Fruit fly (Drosophila melanogaster) whole organism, embryonic: ENCODE measurements around the gene CG32161.

Source experiments
- Ada2b ChIP-seq: fragments of 200-800 bp; sonication (Bioruptor generic); IDR thresholded peaks from 2 replicates; pipeline ENCODE4 v1.3.6; 2022; ENCODE audit warnings: missing biosample characterization, missing genetic modification characterization
- Atf6 ChIP-seq: fragments of 200-800 bp; sonication (Bioruptor generic); IDR thresholded peaks from 2 replicates; pipeline ENCODE4 v1.3.6; 2022; ENCODE audit warnings: missing biosample characterization, missing genetic modification characterization
- CG10543 ChIP-seq: fragments of 200-800 bp; sonication (Bioruptor generic); optimal IDR thresholded peaks from 3 replicates; lab custom pipeline; 2017; ENCODE audit warnings: missing biosample characterization, mild to moderate bottlenecking, missing genetic modification characterization, moderate library complexity
- CG11696 ChIP-seq: fragments of 200-800 bp; sonication (Bioruptor generic); IDR thresholded peaks from 2 replicates; pipeline ENCODE4 v1.3.6; 2022; ENCODE audit warnings: missing biosample characterization, missing genetic modification characterization
- CG1233 ChIP-seq: fragments of 200-800 bp; sonication (Bioruptor generic); optimal IDR thresholded peaks from 4 replicates; lab custom pipeline; 2018; ENCODE audit warnings: missing biosample characterization, mild to moderate bottlenecking, missing genetic modification characterization
- CG1529 ChIP-seq: fragments of 200-800 bp; sonication (Bioruptor generic); optimal IDR thresholded peaks from 3 replicates; lab custom pipeline; 2018; ENCODE audit warnings: missing biosample characterization, missing genetic modification characterization
- CG18599 ChIP-seq: fragments of 200-800 bp; sonication (Bioruptor generic); optimal IDR thresholded peaks from 3 replicates; lab custom pipeline; 2017; ENCODE audit warnings: missing biosample characterization, missing genetic modification characterization, mild to moderate bottlenecking, moderate library complexity, missing genetic modification reagents
- CG18619 ChIP-seq: fragments of 200-800 bp; sonication (Bioruptor generic); optimal IDR thresholded peaks from 3 replicates; lab custom pipeline; 2017; ENCODE audit warnings: missing biosample characterization, mild to moderate bottlenecking, missing genetic modification characterization
- CG2116 ChIP-seq: fragments of 200-800 bp; sonication (Bioruptor generic); optimal IDR thresholded peaks from 3 replicates; lab custom pipeline; 2018; ENCODE audit warnings: missing biosample characterization, mild to moderate bottlenecking, missing genetic modification characterization
- CG2712 ChIP-seq: fragments of 200-800 bp; optimal IDR thresholded peaks from 3 replicates; lab custom pipeline; 2019; ENCODE audit warnings: missing biosample characterization, mild to moderate bottlenecking, missing genetic modification characterization, moderate library complexity
- CG30403 ChIP-seq: fragments of 200-800 bp; sonication (Bioruptor generic); optimal IDR thresholded peaks from 3 replicates; lab custom pipeline; 2016; ENCODE audit warnings: missing biosample characterization, missing genetic modification characterization
- CG31224 ChIP-seq: fragments of 200-800 bp; sonication (Bioruptor generic); IDR thresholded peaks from 2 replicates; pipeline ENCODE4 v1.3.6; 2022; ENCODE audit warnings: missing biosample characterization, missing genetic modification characterization
- CG31441 ChIP-seq: fragments of 200-800 bp; sonication (Bioruptor generic); IDR thresholded peaks from 2 replicates; pipeline ENCODE4 v1.3.6; 2022; ENCODE audit warnings: missing biosample characterization, missing genetic modification characterization
- CG3847 ChIP-seq: fragments of 200-800 bp; sonication (Bioruptor generic); IDR thresholded peaks from 2 replicates; pipeline ENCODE4 v1.3.6; 2022; ENCODE audit warnings: missing biosample characterization, missing genetic modification characterization
- CG5245 ChIP-seq: fragments of 200-800 bp; sonication (Bioruptor generic); optimal IDR thresholded peaks from 3 replicates; lab custom pipeline; 2016; ENCODE audit warnings: missing biosample characterization, missing genetic modification characterization
- CG6689 ChIP-seq: fragments of 200-800 bp; sonication (Bioruptor generic); IDR thresholded peaks from 2 replicates; pipeline ENCODE4 v1.3.6; 2022; ENCODE audit warnings: missing biosample characterization, missing genetic modification characterization
- CG8359 ChIP-seq: fragments of 200-800 bp; sonication (Bioruptor generic); optimal IDR thresholded peaks from 2 replicates; lab custom pipeline; 2017; ENCODE audit warnings: missing biosample characterization, mild to moderate bottlenecking, missing genetic modification characterization, borderline replicate concordance
- CG9727 ChIP-seq: fragments of 200-800 bp; sonication (Bioruptor generic); optimal IDR thresholded peaks from 3 replicates; lab custom pipeline; 2017; ENCODE audit warnings: missing biosample characterization, mild to moderate bottlenecking, missing genetic modification characterization
- Doc3 ChIP-seq: fragments of 200-800 bp; sonication (Bioruptor generic); IDR thresholded peaks from 3 replicates; pipeline ENCODE4 v1.3.6; 2022; ENCODE audit warnings: missing biosample characterization, missing genetic modification characterization; ENCODE audit not compliant: partially characterized antibody
- Ets65A ChIP-seq: fragments of 200-800 bp; sonication (Bioruptor generic); peaks from one replicate; lab custom pipeline; 2016; ENCODE audit warnings: missing biosample characterization, missing genetic modification characterization
- Fer3 ChIP-seq: fragments of 200-800 bp; sonication (Bioruptor generic); optimal IDR thresholded peaks from 2 replicates; lab custom pipeline; 2018; ENCODE audit warnings: missing biosample characterization, mild to moderate bottlenecking, missing genetic modification characterization, moderate library complexity
- HHEX ChIP-seq: fragments of 200-800 bp; sonication (Bioruptor generic); optimal IDR thresholded peaks from 3 replicates; lab custom pipeline; 2017; ENCODE audit warnings: missing biosample characterization, mild to moderate bottlenecking, missing genetic modification characterization, missing genetic modification reagents
- Hmr ChIP-seq: fragments of 200-800 bp; sonication (Bioruptor generic); optimal IDR thresholded peaks from 3 replicates; lab custom pipeline; 2017; ENCODE audit warnings: mild to moderate bottlenecking, missing biosample characterization, missing genetic modification reagents, missing genetic modification characterization
- Six4 ChIP-seq: fragments of 200-800 bp; sonication (Bioruptor generic); optimal IDR thresholded peaks from 2 replicates; lab custom pipeline; 2016; ENCODE audit warnings: missing biosample characterization, missing genetic modification characterization
- Tbp ChIP-seq: fragments of >200 bp; optimal IDR thresholded peaks from 2 replicates; lab custom pipeline; 2018; ENCODE audit warnings: missing biosample characterization, missing genetic modification characterization
- Usf ChIP-seq: fragments of 200-800 bp; sonication (Bioruptor generic); optimal IDR thresholded peaks from 2 replicates; lab custom pipeline; 2017; ENCODE audit warnings: missing genotype, missing biosample characterization, missing genetic modification characterization
- Xrp1 ChIP-seq: fragments of 200-800 bp; sonication (Bioruptor generic); IDR thresholded peaks from 2 replicates; pipeline ENCODE4 v1.3.6; 2022; ENCODE audit warnings: missing biosample characterization, missing genetic modification characterization
- YL-1 ChIP-seq: fragments of 200-800 bp; sonication (Bioruptor generic); optimal IDR thresholded peaks from 3 replicates; lab custom pipeline; 2017; ENCODE audit warnings: missing biosample characterization, mild to moderate bottlenecking, missing genetic modification characterization
- ab ChIP-seq: fragments of 200-800 bp; sonication (Bioruptor generic); optimal IDR thresholded peaks from 2 replicates; lab custom pipeline; 2016; ENCODE audit warnings: missing biosample characterization, missing genetic modification characterization
- abd-A ChIP-seq: fragments of 200-800 bp; sonication (Bioruptor generic); optimal IDR thresholded peaks from 3 replicates; lab custom pipeline; 2019; ENCODE audit warnings: missing biosample characterization, mild to moderate bottlenecking, missing genetic modification characterization, moderate library complexity
- al ChIP-seq: fragments of 200-800 bp; sonication (Bioruptor generic); IDR thresholded peaks from 2 replicates; pipeline ENCODE4 v1.3.6; 2022; ENCODE audit warnings: missing biosample characterization, missing genetic modification characterization
- ara ChIP-seq: fragments of 200-800 bp; sonication (Bioruptor generic); IDR thresholded peaks from 2 replicates; pipeline ENCODE4 v1.3.6; 2022; ENCODE audit warnings: missing biosample characterization, missing genetic modification characterization
- croc ChIP-seq: fragments of 200-800 bp; sonication (Bioruptor generic); conservative IDR thresholded peaks from 3 replicates; pipeline ENCODE4 v1.3.6; 2022; ENCODE audit warnings: missing biosample characterization, missing genetic modification characterization
- dmrt99B ChIP-seq: fragments of 200-800 bp; sonication (Bioruptor generic); optimal IDR thresholded peaks from 2 replicates; lab custom pipeline; 2018; ENCODE audit warnings: missing biosample characterization, mild to moderate bottlenecking, missing genetic modification characterization, moderate library complexity
- fd102C ChIP-seq: fragments of 200-800 bp; sonication (Bioruptor generic); optimal IDR thresholded peaks from 2 replicates; lab custom pipeline; 2018; ENCODE audit warnings: missing biosample characterization, mild to moderate bottlenecking, missing genetic modification characterization, moderate library complexity
- fd96Cb ChIP-seq: fragments of 200-800 bp; sonication (Bioruptor generic); optimal IDR thresholded peaks from 2 replicates; lab custom pipeline; 2018; ENCODE audit warnings: missing biosample characterization, mild to moderate bottlenecking, missing genetic modification characterization, moderate library complexity
- kni ChIP-seq: fragments of 200-800 bp; sonication (Bioruptor generic); optimal IDR thresholded peaks from 3 replicates; lab custom pipeline; 2017; ENCODE audit warnings: mild to moderate bottlenecking, missing biosample characterization, missing genetic modification reagents, missing genetic modification characterization
- lab ChIP-seq: fragments of 200-800 bp; sonication (Bioruptor generic); optimal IDR thresholded peaks from 3 replicates; lab custom pipeline; 2017; ENCODE audit warnings: missing biosample characterization, missing genetic modification characterization, mild to moderate bottlenecking, moderate library complexity, missing genetic modification reagents
- lmd ChIP-seq: fragments of 200-800 bp; sonication (Bioruptor generic); IDR thresholded peaks from 2 replicates; pipeline ENCODE4 v1.3.6; 2022; ENCODE audit warnings: missing biosample characterization, missing genetic modification characterization
- lola ChIP-seq, 3 experiments: fragments of >200 bp in 2 of 3; fragments of 200-800 bp in 1 of 3; sonication (Bioruptor generic) in 1 of 3; optimal IDR thresholded peaks; 2 replicates each; lab custom pipeline; 2017 to 2019; ENCODE audit warnings: missing biosample characterization in 3 of 3, missing genetic modification characterization in 3 of 3, mild to moderate bottlenecking in 1 of 3, moderate library complexity in 1 of 3
- lov ChIP-seq, 2 experiments: fragments of 200-800 bp in 1 of 2; fragments of >200 bp in 1 of 2; sonication (Bioruptor generic) in 1 of 2; IDR thresholded peaks in 1 of 2; optimal IDR thresholded peaks in 1 of 2; 2 replicates in 1 of 2; 3 replicates in 1 of 2; pipeline versions ENCODE4 v1.3.6 to Lab custom; 2017 to 2022; ENCODE audit warnings: missing biosample characterization in 1 of 2, missing genetic modification characterization in 1 of 2
- org-1 ChIP-seq: fragments of 200-800 bp; sonication (Bioruptor generic); optimal IDR thresholded peaks from 2 replicates; lab custom pipeline; 2017; ENCODE audit warnings: missing biosample characterization, missing genetic modification characterization
- pb ChIP-seq: fragments of 200-800 bp; sonication (Bioruptor generic); optimal IDR thresholded peaks from 3 replicates; lab custom pipeline; 2016; ENCODE audit warnings: missing biosample characterization, missing genetic modification characterization
- pnt ChIP-seq: fragments of 200-800 bp; sonication (Bioruptor generic); optimal IDR thresholded peaks from 3 replicates; lab custom pipeline; 2016; ENCODE audit warnings: missing biosample characterization, missing genetic modification characterization
- pum ChIP-seq: fragments of 200-800 bp; sonication (Bioruptor generic); optimal IDR thresholded peaks from 2 replicates; lab custom pipeline; 2016; ENCODE audit warnings: missing biosample characterization, missing genetic modification characterization
- sisA ChIP-seq: fragments of 200-800 bp; sonication (Bioruptor generic); IDR thresholded peaks from 2 replicates; pipeline ENCODE4 v1.3.6; 2022; ENCODE audit warnings: missing biosample characterization, missing genetic modification characterization
- slou ChIP-seq: fragments of 200-800 bp; sonication (Bioruptor generic); optimal IDR thresholded peaks from 3 replicates; lab custom pipeline; 2016; ENCODE audit warnings: missing biosample characterization, missing genetic modification characterization

CG32161 gene

DNA sequence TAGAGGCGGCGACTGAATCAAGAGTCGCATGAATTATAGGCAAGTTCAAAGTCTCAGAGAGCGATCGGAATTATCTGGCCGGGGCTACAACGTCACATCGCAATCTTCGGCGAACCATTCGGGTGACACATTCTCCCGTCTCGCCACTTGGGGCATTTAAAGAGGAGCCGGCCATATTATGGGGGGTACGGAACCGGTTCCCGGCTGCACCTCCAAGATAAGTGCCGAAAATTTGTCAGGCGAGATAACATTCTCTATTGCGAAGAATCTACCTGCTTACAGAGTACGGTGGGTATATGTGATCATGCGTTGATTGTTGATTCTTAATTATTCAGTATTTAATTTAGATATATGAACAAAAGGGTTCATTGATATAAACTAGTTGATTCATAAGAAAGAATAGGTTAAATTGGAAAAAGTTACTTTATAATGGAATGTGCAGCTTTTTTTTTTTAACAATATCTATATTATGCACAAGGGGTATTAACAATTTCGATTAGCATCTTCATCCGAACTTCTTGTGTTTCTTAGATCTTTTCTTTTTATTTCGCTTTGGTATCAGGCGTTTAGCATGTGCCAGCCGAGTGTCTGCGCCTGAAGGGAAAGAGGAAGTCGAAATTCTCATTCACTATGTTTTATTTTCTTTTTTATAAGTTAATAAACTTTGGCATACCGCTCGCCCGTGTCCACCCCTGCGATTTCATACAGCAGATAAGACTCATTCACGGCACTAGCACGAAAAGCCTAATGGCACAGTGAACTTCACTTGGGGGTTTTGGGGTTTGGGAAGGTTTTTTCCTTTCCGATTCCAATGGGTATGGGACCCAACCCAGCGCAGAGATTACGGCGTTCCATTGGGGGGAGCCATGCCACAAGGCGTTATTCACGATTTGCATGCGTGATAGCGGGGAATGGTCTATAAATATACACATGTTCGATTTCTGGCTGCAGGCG is 44.3 kb upstream of the CG32161 start (continued):
- peak; percentile 45 for TF ChIP-seq HHEX
- peak; percentile 40 for TF ChIP-seq al (GFP tag; lab: Robert Waterston, UW)
- TF ChIP-seq Atf6 (GFP tag; lab: Robert Waterston, UW): no peak; the same call in 1 of the 2 replicates
- TF ChIP-seq CG6689 (GFP tag; lab: Robert Waterston, UW): peak; percentile 71
- peak; percentile 49 for TF ChIP-seq dmrt99B (tag; lab: Kevin White, UChicago)
- peak in 1 of 3 experiments; percentile 64 for TF ChIP-seq lola (GFP tag; optimal IDR thresholded peaks at IDR 0.05; lab: Kevin White, UChicago)
- peak; percentile 45 for TF ChIP-seq pb (GFP tag; lab: Kevin White, UChicago)
- TF ChIP-seq CG11696: no peak
- peak; percentile 84 for TF ChIP-seq Xrp1 (GFP tag; lab: Robert Waterston, UW)
- TF ChIP-seq lov (optimal IDR thresholded peaks at IDR 0.05; lab: Kevin White, UChicago): no peak
- 0 out of 3 replicates have a peak, but pooled peaks have one; percentile 51 for TF ChIP-seq lov (GFP tag; IDR thresholded peaks at IDR 0.05; lab: Robert Waterston, UW)
- TF ChIP-seq Ets65A (GFP tag; lab: Kevin White, UChicago): peak; percentile 80
- peak; percentile 28; the same call in 1 of the 2 replicates for TF ChIP-seq Ada2b (GFP tag; lab: Robert Waterston, UW)
- peak; percentile 61 for TF ChIP-seq sisA (GFP tag; lab: Robert Waterston, UW)
- peak; percentile 20 for TF ChIP-seq org-1 (GFP tag; lab: Kevin White, UChicago)
- TF ChIP-seq ara (GFP tag; lab: Robert Waterston, UW): no peak
- TF ChIP-seq slou (GFP tag; lab: Kevin White, UChicago): peak; percentile 38
- TF ChIP-seq kni (GFP tag; lab: Kevin White, UChicago): peak; percentile 7
- peak; percentile 76 for TF ChIP-seq CG31441 (GFP tag; lab: Robert Waterston, UW)
- peak; percentile 64 for TF ChIP-seq fd96Cb (tag; lab: Kevin White, UChicago)
- no peak for TF ChIP-seq pnt (GFP tag; lab: Kevin White, UChicago)
- TF ChIP-seq CG30403: peak; percentile 60
- peak; percentile 22 for TF ChIP-seq Usf (GFP tag; lab: Kevin White, UChicago)
- peak; percentile 23 for TF ChIP-seq CG8359 (GFP tag; lab: Kevin White, UChicago)
- peak; percentile 50 for TF ChIP-seq Fer3 (tag; lab: Kevin White, UChicago)
- TF ChIP-seq CG2712 (tag; lab: Kevin White, UChicago): peak; percentile 73
- peak; percentile 65 for TF ChIP-seq CG18599 (GFP tag; lab: Kevin White, UChicago)
- peak; percentile 29 for TF ChIP-seq Hmr (GFP tag; lab: Kevin White, UChicago)
- no peak for TF ChIP-seq CG3847 (GFP tag; lab: Robert Waterston, UW)
- no peak for TF ChIP-seq fd102C
- peak; percentile 53 for TF ChIP-seq CG5245 (GFP tag; lab: Kevin White, UChicago)
- TF ChIP-seq CG31224: no peak
- TF ChIP-seq CG18619 (GFP tag; lab: Kevin White, UChicago): peak; percentile 28
- TF ChIP-seq YL-1 (GFP tag; lab: Kevin White, UChicago): no peak
- no peak for TF ChIP-seq abd-A (tag; lab: Kevin White, UChicago)
- peak; percentile 31; the same call in 1 of the 3 replicates for TF ChIP-seq croc (GFP tag; lab: Robert Waterston, UW)
- TF ChIP-seq Tbp (GFP tag; lab: Kevin White, UChicago): no peak
- peak; percentile 28 for TF ChIP-seq lmd
- TF ChIP-seq Doc3 (GFP tag; lab: Robert Waterston, UW): no peak
- peak; percentile 14 for TF ChIP-seq CG1529 (GFP tag; lab: Kevin White, UChicago)
- no peak for TF ChIP-seq CG1233
- peak; percentile 32 for TF ChIP-seq Six4 (GFP tag; lab: Kevin White, UChicago)
- peak; percentile 17 for TF ChIP-seq CG2116 (GFP tag; lab: Kevin White, UChicago)
- TF ChIP-seq pum (GFP tag; lab: Kevin White, UChicago): no peak
- TF ChIP-seq lab: peak; percentile 43
- TF ChIP-seq ab: no peak
- TF ChIP-seq CG9727 (GFP tag; lab: Kevin White, UChicago): peak; percentile 81
- peak; percentile 6 for TF ChIP-seq CG10543 (GFP tag; lab: Kevin White, UChicago)
